Worm (Caenorhabditis elegans) whole organism, early embryonic: Measurements from ENCODE around the gene ldh-1.

Experiments used
- ama-1 ChIP-seq: fragments of 150-350 bp; optimal IDR thresholded peaks from 2 replicates; lab custom pipeline; 2014
- flt-1 ChIP-seq: fragments of 200-800 bp; sonication (Bioruptor generic); IDR thresholded peaks from 2 replicates; pipeline ENCODE4 v1.3.6; 2022; ENCODE audit warnings: missing genetic modification characterization, missing compliant biosample characterization

- TF ChIP-seq ama-1 (lab: Kevin White, UChicago) (no peak), flt-1 (0 out of 2 replicates have a peak, but pooled peaks have one; percentile 16)
Observed at ce11 chrII:11746782-11747288, 22.8 kb downstream of the ldh-1 start.
